Fruit fly (Drosophila melanogaster) whole organism, embryonic: Measurements from ENCODE around the gene CstF64.
A peak's percentile ranks its signal among the peaks of the same experiment; 100 is the strongest.

Experiments
- Abd-B ChIP-seq: fragments of 200-800 bp; sonication (Bioruptor generic); optimal IDR thresholded peaks from 2 replicates; lab custom pipeline; 2018; ENCODE audit warnings: missing biosample characterization, mild to moderate bottlenecking, missing genetic modification characterization, moderate library complexity
- CG10565 ChIP-seq: fragments of 200-800 bp; sonication (Bioruptor generic); optimal IDR thresholded peaks from 3 replicates; lab custom pipeline; 2016; ENCODE audit warnings: missing biosample characterization, mild to moderate bottlenecking, missing genetic modification characterization
- CG11247 ChIP-seq: fragments of 200-800 bp; sonication (Bioruptor generic); IDR thresholded peaks from 2 replicates; pipeline ENCODE4 v1.3.6; 2022; ENCODE audit warnings: missing biosample characterization, missing genetic modification characterization
- CG12744 ChIP-seq: fragments of 200-800 bp; sonication (Bioruptor generic); optimal IDR thresholded peaks from 2 replicates; lab custom pipeline; 2016; ENCODE audit warnings: missing biosample characterization, missing genetic modification characterization
- CG13894 ChIP-seq: fragments of 200-800 bp; sonication (Bioruptor generic); optimal IDR thresholded peaks from 3 replicates; lab custom pipeline; 2018; ENCODE audit warnings: missing biosample characterization, mild to moderate bottlenecking, missing genetic modification characterization, moderate library complexity
- CG1603 ChIP-seq: fragments of 200-800 bp; sonication (Bioruptor generic); optimal IDR thresholded peaks from 2 replicates; lab custom pipeline; 2019; ENCODE audit warnings: missing biosample characterization, mild to moderate bottlenecking, missing genetic modification characterization, moderate library complexity
- CG17802 ChIP-seq: fragments of 200-800 bp; sonication (Bioruptor generic); optimal IDR thresholded peaks from 2 replicates; lab custom pipeline; 2018; ENCODE audit warnings: missing biosample characterization, mild to moderate bottlenecking, missing genetic modification characterization, moderate library complexity
- CG32532 ChIP-seq: fragments of 200-800 bp; sonication (Bioruptor generic); IDR thresholded peaks from 2 replicates; pipeline ENCODE4 v1.3.6; 2022; ENCODE audit warnings: missing biosample characterization, missing genetic modification characterization
- CG3847 ChIP-seq: fragments of 200-800 bp; sonication (Bioruptor generic); IDR thresholded peaks from 2 replicates; pipeline ENCODE4 v1.3.6; 2022; ENCODE audit warnings: missing biosample characterization, missing genetic modification characterization
- CG4282 ChIP-seq: fragments of 200-800 bp; sonication (Bioruptor generic); optimal IDR thresholded peaks from 2 replicates; lab custom pipeline; 2016; ENCODE audit warnings: missing biosample characterization, missing genetic modification characterization
- CG4404 ChIP-seq: fragments of 200-800 bp; sonication (Bioruptor generic); IDR thresholded peaks from 2 replicates; pipeline ENCODE4 v1.3.6; 2022; ENCODE audit warnings: missing biosample characterization, missing genetic modification characterization
- Chrac-16 ChIP-seq: fragments of 200-800 bp; sonication (Bioruptor generic); optimal IDR thresholded peaks from 3 replicates; lab custom pipeline; 2016; ENCODE audit warnings: missing biosample characterization, missing genetic modification characterization
- D19A ChIP-seq: fragments of 200-800 bp; optimal IDR thresholded peaks from 3 replicates; lab custom pipeline; 2019; ENCODE audit warnings: missing biosample characterization, mild to moderate bottlenecking, missing genetic modification characterization, moderate library complexity
- Dad ChIP-seq: fragments of 200-800 bp; sonication (Bioruptor generic); optimal IDR thresholded peaks from 3 replicates; lab custom pipeline; 2016; ENCODE audit warnings: missing biosample characterization, missing genetic modification characterization
- Deaf1 ChIP-seq: fragments of 200-800 bp; optimal IDR thresholded peaks from 3 replicates; lab custom pipeline; 2019; ENCODE audit warnings: missing biosample characterization, mild to moderate bottlenecking, missing genetic modification characterization, moderate library complexity
- Dip2 ChIP-seq: fragments of 200-800 bp; sonication (Bioruptor generic); IDR thresholded peaks from 2 replicates; pipeline ENCODE4 v1.3.6; 2022; ENCODE audit warnings: missing biosample characterization, missing genetic modification characterization
- Drgx ChIP-seq: fragments of 200-800 bp; sonication (Bioruptor generic); IDR thresholded peaks from 2 replicates; pipeline ENCODE4 v1.3.6; 2022; ENCODE audit warnings: missing biosample characterization, missing genetic modification characterization
- HLH3B ChIP-seq: fragments of 200-800 bp; sonication (Bioruptor generic); IDR thresholded peaks from 2 replicates; pipeline ENCODE4 v1.3.6; 2022; ENCODE audit warnings: missing biosample characterization, missing genetic modification characterization
- HLHmδ ChIP-seq: fragments of 200-800 bp; sonication (Bioruptor generic); optimal IDR thresholded peaks from 2 replicates; lab custom pipeline; 2018; ENCODE audit warnings: missing biosample characterization, mild to moderate bottlenecking, missing genetic modification characterization, moderate library complexity
- Hr3 ChIP-seq: fragments of 200-800 bp; sonication (Bioruptor generic); optimal IDR thresholded peaks from 3 replicates; lab custom pipeline; 2016; ENCODE audit warnings: missing biosample characterization, missing genetic modification characterization
- Hr78 ChIP-seq, 2 experiments: fragments of 200-800 bp in 1 of 2; fragments of >200 bp in 1 of 2; sonication (Bioruptor generic) in 1 of 2; optimal IDR thresholded peaks; 2 replicates each; lab custom pipeline; 2017 to 2019; ENCODE audit warnings: missing biosample characterization in 2 of 2, missing genetic modification characterization in 2 of 2, mild to moderate bottlenecking in 1 of 2, moderate library complexity in 1 of 2
- Max ChIP-seq: fragments of 200-800 bp; sonication (Bioruptor generic); optimal IDR thresholded peaks from 2 replicates; lab custom pipeline; 2016; ENCODE audit warnings: missing biosample characterization, mild to moderate bottlenecking, missing genetic modification characterization
- NC2α ChIP-seq: fragments of 200-800 bp; sonication (Bioruptor generic); optimal IDR thresholded peaks from 2 replicates; lab custom pipeline; 2016; ENCODE audit warnings: missing biosample characterization, missing genetic modification characterization
- Nf-YB ChIP-seq: fragments of 200-800 bp; sonication (Bioruptor generic); optimal IDR thresholded peaks from 3 replicates; lab custom pipeline; 2019; ENCODE audit warnings: missing biosample characterization, mild to moderate bottlenecking, missing genetic modification characterization, moderate library complexity
- Nf-YC ChIP-seq: fragments of 200-800 bp; optimal IDR thresholded peaks from 3 replicates; lab custom pipeline; 2019; ENCODE audit warnings: missing biosample characterization, mild to moderate bottlenecking, missing genetic modification characterization, moderate library complexity
- Pdp1 ChIP-seq, 2 experiments: fragments of 200-800 bp; sonication (Bioruptor generic); optimal IDR thresholded peaks; 3 replicates each; lab custom pipeline; 2016; ENCODE audit warnings: missing biosample characterization in 2 of 2, missing genetic modification characterization in 2 of 2, mild to moderate bottlenecking in 1 of 2, moderate library complexity in 1 of 2
- Rx ChIP-seq: fragments of 200-800 bp; sonication (Bioruptor generic); IDR thresholded peaks from 2 replicates; pipeline ENCODE4 v1.3.6; 2022; ENCODE audit warnings: missing biosample characterization, missing genetic modification characterization
- Ssrp ChIP-seq: fragments of 200-800 bp; sonication (Bioruptor generic); optimal IDR thresholded peaks from 2 replicates; lab custom pipeline; 2018; ENCODE audit warnings: missing biosample characterization, mild to moderate bottlenecking, missing genetic modification characterization, moderate library complexity
- ab ChIP-seq: fragments of 200-800 bp; sonication (Bioruptor generic); optimal IDR thresholded peaks from 2 replicates; lab custom pipeline; 2016; ENCODE audit warnings: missing biosample characterization, missing genetic modification characterization
- abd-A ChIP-seq: fragments of 200-800 bp; sonication (Bioruptor generic); optimal IDR thresholded peaks from 3 replicates; lab custom pipeline; 2019; ENCODE audit warnings: missing biosample characterization, mild to moderate bottlenecking, missing genetic modification characterization, moderate library complexity
- ap ChIP-seq: fragments of 200-800 bp; sonication (Bioruptor generic); IDR thresholded peaks from 2 replicates; pipeline ENCODE4 v1.3.6; 2022; ENCODE audit warnings: missing biosample characterization, missing genetic modification characterization
- az2 ChIP-seq: fragments of 200-800 bp; sonication (Bioruptor generic); optimal IDR thresholded peaks from 3 replicates; lab custom pipeline; 2016; ENCODE audit warnings: missing biosample characterization, missing genetic modification characterization
- crol ChIP-seq: fragments of 200-800 bp; sonication (Bioruptor generic); IDR thresholded peaks from 2 replicates; pipeline ENCODE4 v1.3.6; 2022; ENCODE audit warnings: missing biosample characterization, missing genetic modification characterization
- disco-r ChIP-seq: fragments of 200-800 bp; sonication (Bioruptor generic); optimal IDR thresholded peaks from 2 replicates; lab custom pipeline; 2016; ENCODE audit warnings: missing biosample characterization, missing genetic modification characterization
- en ChIP-seq: fragments of 200-800 bp; sonication (Bioruptor generic); optimal IDR thresholded peaks from 2 replicates; lab custom pipeline; 2016; ENCODE audit warnings: missing biosample characterization, missing genetic modification characterization
- ewg ChIP-seq: fragments of 200-800 bp; sonication (Bioruptor generic); optimal IDR thresholded peaks from 3 replicates; lab custom pipeline; 2017; ENCODE audit warnings: mild to moderate bottlenecking, missing biosample characterization, missing genetic modification reagents, missing genetic modification characterization
- fd96Cb ChIP-seq: fragments of 200-800 bp; sonication (Bioruptor generic); optimal IDR thresholded peaks from 2 replicates; lab custom pipeline; 2018; ENCODE audit warnings: missing biosample characterization, mild to moderate bottlenecking, missing genetic modification characterization, moderate library complexity
- her ChIP-seq: fragments of 200-800 bp; sonication (Bioruptor generic); optimal IDR thresholded peaks from 2 replicates; lab custom pipeline; 2016; ENCODE audit warnings: missing biosample characterization, missing genetic modification characterization
- hth ChIP-seq: fragments of >200 bp; optimal IDR thresholded peaks from 2 replicates; lab custom pipeline; 2017; ENCODE audit warnings: inconsistent platforms
- lola ChIP-seq, 3 experiments: fragments of >200 bp in 2 of 3; fragments of 200-800 bp in 1 of 3; sonication (Bioruptor generic) in 1 of 3; optimal IDR thresholded peaks; 2 replicates each; lab custom pipeline; 2017 to 2019; ENCODE audit warnings: missing biosample characterization in 3 of 3, missing genetic modification characterization in 3 of 3, mild to moderate bottlenecking in 1 of 3, moderate library complexity in 1 of 3
- lov ChIP-seq, 2 experiments: fragments of 200-800 bp in 1 of 2; fragments of >200 bp in 1 of 2; sonication (Bioruptor generic) in 1 of 2; IDR thresholded peaks in 1 of 2; optimal IDR thresholded peaks in 1 of 2; 2 replicates in 1 of 2; 3 replicates in 1 of 2; pipeline versions ENCODE4 v1.3.6 to Lab custom; 2017 to 2022; ENCODE audit warnings: missing biosample characterization in 1 of 2, missing genetic modification characterization in 1 of 2
- onecut ChIP-seq: fragments of 200-800 bp; sonication (Bioruptor generic); IDR thresholded peaks from 2 replicates; pipeline ENCODE4 v1.3.6; 2022; ENCODE audit warnings: missing biosample characterization, missing genetic modification characterization
- pfk ChIP-seq: fragments of 200-800 bp; sonication (Bioruptor generic); optimal IDR thresholded peaks from 2 replicates; lab custom pipeline; 2018; ENCODE audit warnings: missing biosample characterization, mild to moderate bottlenecking, missing genetic modification characterization, moderate library complexity
- sisA ChIP-seq: fragments of 200-800 bp; sonication (Bioruptor generic); IDR thresholded peaks from 2 replicates; pipeline ENCODE4 v1.3.6; 2022; ENCODE audit warnings: missing biosample characterization, missing genetic modification characterization
- slbo ChIP-seq: fragments of 200-800 bp; sonication (Bioruptor generic); IDR thresholded peaks from 2 replicates; pipeline ENCODE4 v1.3.6; 2022; ENCODE audit warnings: missing biosample characterization, missing genetic modification characterization
- trem ChIP-seq: fragments of 200-800 bp; optimal IDR thresholded peaks from 3 replicates; lab custom pipeline; 2019; ENCODE audit warnings: missing biosample characterization, mild to moderate bottlenecking, missing genetic modification characterization, moderate library complexity

Gene CstF64

DNA sequence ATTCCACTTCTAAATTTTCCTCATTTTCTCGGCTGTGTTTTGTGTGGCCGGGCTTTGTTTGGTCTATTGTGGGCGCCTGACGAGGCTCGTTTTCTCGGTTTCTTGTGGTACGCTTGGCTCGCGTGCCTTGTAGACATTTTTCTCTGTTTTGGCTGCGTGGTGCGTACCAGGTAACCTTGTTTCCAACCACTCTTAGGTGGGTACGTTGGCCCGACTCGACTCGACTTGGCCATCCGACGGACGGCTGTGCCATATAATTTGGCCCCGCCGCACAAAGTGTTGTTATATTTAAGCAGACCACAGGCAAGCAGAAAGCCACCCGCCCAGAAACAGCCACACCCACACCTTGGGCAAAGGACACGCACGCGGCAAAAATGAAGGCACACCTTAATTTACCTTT is 44.1 kb downstream of the CstF64 start:
- peak; percentile 92 for TF ChIP-seq CG13894 (tag; lab: Kevin White, UChicago)
- 0 out of 2 replicates have a peak, but pooled peaks have one; percentile 11 for TF ChIP-seq slbo
- no peak for TF ChIP-seq Hr3 (GFP tag; lab: Kevin White, UChicago)
- TF ChIP-seq trem, result no peak
- TF ChIP-seq Hr78 (GFP tag; optimal IDR thresholded peaks at IDR 0.05; lab: Kevin White, UChicago), result no peak
- no peak for TF ChIP-seq Dad (GFP tag; lab: Kevin White, UChicago)

DNA sequence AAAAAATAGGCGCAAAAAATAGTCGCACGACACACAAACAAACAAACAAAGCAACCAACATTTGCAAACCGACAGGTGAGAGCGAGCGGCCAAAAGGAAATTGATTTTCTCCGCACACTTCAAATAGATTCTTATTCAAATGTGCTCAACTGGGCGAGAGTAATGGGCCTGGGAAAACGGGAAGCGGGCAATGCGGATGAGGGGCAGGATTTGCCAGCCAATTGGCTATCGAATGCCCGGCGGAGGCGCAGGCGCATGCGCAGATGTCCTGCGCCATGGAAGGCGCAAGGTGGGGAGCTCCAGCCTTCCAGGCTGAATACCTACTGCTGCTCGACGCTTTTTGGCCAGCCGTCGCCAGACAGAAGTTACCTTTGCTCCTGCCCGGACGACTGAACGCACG is 45.7 kb downstream of the CstF64 start, which contains the start of the genes ChAT and VAChT:
TSS of gene ChAT (plus strand) at position 352 of the 400 bp plus-strand sequence.
TSS of gene VAChT (plus strand) at position 352 of the 400 bp plus-strand sequence.
- no peak for TF ChIP-seq D19A
- no peak for TF ChIP-seq Dip2 (GFP tag; lab: Robert Waterston, UW)
- TF ChIP-seq CG1603, result no peak
- no peak for TF ChIP-seq fd96Cb (tag; lab: Kevin White, UChicago)
- TF ChIP-seq CG12744 (GFP tag; lab: Kevin White, UChicago), result no peak
- TF ChIP-seq Deaf1 (tag; lab: Kevin White, UChicago), result peak; percentile 31
- TF ChIP-seq onecut (GFP tag; lab: Robert Waterston, UW), result peak; percentile 67; the same call in 1 of the 2 replicates
- TF ChIP-seq HLHmδ (GFP tag; lab: Kevin White, UChicago), result no peak
- TF ChIP-seq ap (GFP tag; lab: Robert Waterston, UW), result no peak
- TF ChIP-seq pfk, result peak; percentile 55
- TF ChIP-seq ab (GFP tag; lab: Kevin White, UChicago), result no peak
- TF ChIP-seq her, result no peak
- no peak for TF ChIP-seq Max (GFP tag; lab: Kevin White, UChicago)
- no peak for TF ChIP-seq CG11247 (GFP tag; lab: Robert Waterston, UW)
- no peak for TF ChIP-seq disco-r (GFP tag; lab: Kevin White, UChicago)
- TF ChIP-seq CG4282 (GFP tag; lab: Kevin White, UChicago), result no peak
- TF ChIP-seq HLH3B (GFP tag; lab: Robert Waterston, UW), result no peak
- peak; percentile 74 for TF ChIP-seq Nf-YB (GFP tag; lab: Kevin White, UChicago)
- no peak for TF ChIP-seq Chrac-16
- TF ChIP-seq ewg (GFP tag; lab: Kevin White, UChicago), result peak; percentile 86
- no peak for TF ChIP-seq Rx (GFP tag; lab: Robert Waterston, UW)
- TF ChIP-seq en, result no peak
- peak; percentile 71 for TF ChIP-seq abd-A
- peak; percentile 33; the same call in 1 of the 2 replicates for TF ChIP-seq crol (GFP tag; lab: Robert Waterston, UW)
- TF ChIP-seq CG32532 (GFP tag; lab: Robert Waterston, UW), result no peak
- peak; percentile 87 for TF ChIP-seq Nf-YC (tag; lab: Kevin White, UChicago)
- TF ChIP-seq CG4404 (GFP tag; lab: Robert Waterston, UW), result no peak
- no peak for TF ChIP-seq az2
- TF ChIP-seq CG10565, result no peak
- TF ChIP-seq Abd-B, result no peak
- TF ChIP-seq, all 482 proteins: peak for 8

DNA sequence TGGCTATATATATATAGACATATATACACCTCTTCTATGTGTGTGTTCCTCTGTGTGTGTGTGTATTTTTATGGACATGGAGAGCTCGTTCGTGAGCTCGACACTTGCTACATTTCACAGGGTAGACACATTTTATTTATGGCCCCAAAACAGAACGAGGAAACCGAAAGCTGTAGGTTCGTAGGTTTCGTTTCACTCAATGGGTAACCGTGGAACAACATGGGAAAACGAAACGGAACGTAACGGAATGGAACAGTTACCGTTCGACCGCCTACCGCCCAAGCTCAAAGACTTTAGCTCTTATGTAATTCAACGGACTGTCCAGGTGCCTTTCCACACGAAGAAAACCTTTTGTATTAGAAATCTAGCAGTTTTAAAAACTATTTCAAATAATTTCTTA is 46.9 kb downstream of the CstF64 start:
- TF ChIP-seq sisA (GFP tag; lab: Robert Waterston, UW), result no peak
- TF ChIP-seq abd-A, result peak; percentile 15
- no peak for TF ChIP-seq lov (optimal IDR thresholded peaks at IDR 0.05; lab: Kevin White, UChicago)
- TF ChIP-seq lov (GFP tag; IDR thresholded peaks at IDR 0.05; lab: Robert Waterston, UW), result no peak
- no peak for TF ChIP-seq hth (lab: Kevin White, UChicago)
- peak; percentile 93 for TF ChIP-seq pfk
- no peak for TF ChIP-seq Ssrp (tag; lab: Kevin White, UChicago)
- TF ChIP-seq NC2α (GFP tag; lab: Kevin White, UChicago), result no peak
- TF ChIP-seq Deaf1 (tag; lab: Kevin White, UChicago), result peak; percentile 22
- no peak for TF ChIP-seq lola (GFP tag; optimal IDR thresholded peaks at IDR 0.05; lab: Kevin White, UChicago)
- TF ChIP-seq Drgx (GFP tag; lab: Robert Waterston, UW), result no peak
- TF ChIP-seq Pdp1 (GFP tag; optimal IDR thresholded peaks at IDR 0.05; lab: Kevin White, UChicago), result peak in 1 of 2 experiments; percentile 7
- TF ChIP-seq CG3847 (GFP tag; lab: Robert Waterston, UW), result no peak
- TF ChIP-seq CG17802 (tag; lab: Kevin White, UChicago), result no peak
